Fruit fly (Drosophila melanogaster): ENCODE measurements around the gene Prosbeta3.

DNA sequence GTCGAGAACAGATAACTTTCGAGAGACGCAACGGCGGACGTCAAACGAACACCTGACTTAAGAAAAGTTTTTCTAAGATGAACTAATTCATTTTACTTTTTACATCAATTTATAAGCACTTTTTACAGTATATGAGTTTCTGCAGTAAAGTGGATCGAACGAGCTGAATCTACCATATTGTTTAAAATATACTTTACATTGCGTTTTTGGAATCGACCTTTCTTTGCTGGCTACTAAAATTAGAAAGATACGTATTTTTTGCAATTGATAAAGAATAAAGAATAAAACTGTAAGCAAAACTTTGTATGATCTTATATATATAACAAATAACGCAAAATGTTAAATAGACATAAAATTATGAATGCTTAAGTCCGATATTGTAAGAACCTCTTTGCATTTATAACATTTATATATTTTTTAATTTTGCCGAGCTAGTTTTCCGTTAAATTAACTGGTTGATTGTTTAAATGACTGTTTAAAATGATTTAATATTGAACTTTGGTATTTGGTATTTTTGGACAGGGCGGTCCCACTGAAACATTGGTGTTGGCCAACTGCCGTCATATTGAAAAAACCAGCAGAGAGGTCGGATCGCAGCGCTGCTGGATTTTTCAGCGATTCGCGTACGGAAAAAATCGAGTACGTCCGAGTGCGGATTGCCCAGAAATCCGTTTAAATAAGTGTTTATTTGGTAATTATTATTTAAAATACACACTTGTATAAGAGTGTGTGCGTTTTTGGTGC lies 46.1 kb upstream of the Prosbeta3 start, which contains the start of gene Kdm2:
- TF ChIP-seq bcd (GFP tag; optimal IDR thresholded peaks at IDR 0.05) = no peak
- no peak for TF ChIP-seq danr (GFP tag; IDR thresholded peaks at IDR 0.05)
- TF ChIP-seq CG3838 (GFP tag; optimal IDR thresholded peaks at IDR 0.05) = no peak

Measured in whole organism, embryonic.